Worm (Caenorhabditis elegans) whole organism, young adult: ENCODE data around the gene egl-45.

Experiments
- B0035.1 ChIP-seq: sonication (generic microtip); optimal IDR thresholded peaks from 2 replicates; lab custom pipeline; 2016; ENCODE audit warnings: missing genetic modification characterization, mild to moderate bottlenecking, missing compliant biosample characterization, missing genotype, missing genetic modification reagents
- C17E4.6 ChIP-seq: fragments of 200-800 bp; sonication (Bioruptor generic); IDR thresholded peaks from 2 replicates; pipeline ENCODE4 v1.3.6; 2022; ENCODE audit warnings: missing genetic modification reagents, missing genetic modification characterization, missing compliant biosample characterization
- T26A5.8 ChIP-seq: sonication (generic microtip); optimal IDR thresholded peaks from 2 replicates; lab custom pipeline; 2016; ENCODE audit warnings: missing genetic modification characterization, missing compliant biosample characterization
- Y95B8A.8 ChIP-seq: fragments of 200-800 bp; sonication (Bioruptor generic); IDR thresholded peaks from 2 replicates; pipeline ENCODE4 v1.3.6; 2022; ENCODE audit warnings: missing genetic modification reagents, missing genetic modification characterization, missing compliant biosample characterization
- cebp-1 ChIP-seq, 2 experiments: fragments of 200-800 bp in 1 of 2; sonication (Bioruptor generic) in 1 of 2; sonication (generic microtip) in 1 of 2; IDR thresholded peaks in 1 of 2; optimal IDR thresholded peaks in 1 of 2; 2 replicates each; pipeline versions ENCODE4 v1.3.6 to Lab custom; 2017 to 2022; ENCODE audit warnings: missing compliant biosample characterization in 2 of 2, missing genetic modification characterization in 2 of 2, mild to moderate bottlenecking in 1 of 2, missing genetic modification reagents in 1 of 2, moderate library complexity in 1 of 2
- ceh-100 ChIP-seq: fragments of 200-800 bp; sonication (Bioruptor generic); IDR thresholded peaks from 2 replicates; pipeline ENCODE4 v1.3.6; 2022; ENCODE audit warnings: missing genetic modification reagents, missing genetic modification characterization, missing compliant biosample characterization
- efl-1 ChIP-seq: fragments of 150-350 bp; optimal IDR thresholded peaks from 2 replicates; lab custom pipeline; 2014; ENCODE audit warnings: missing biosample characterization, missing genetic modification reagents, missing genetic modification characterization
- egl-44 ChIP-seq: fragments of 200-800 bp; sonication (Bioruptor generic); IDR thresholded peaks from 2 replicates; pipeline ENCODE4 v1.3.6; 2022; ENCODE audit warnings: missing genetic modification reagents, missing genetic modification characterization, missing compliant biosample characterization
- hsf-1 ChIP-seq: fragments of 200-800 bp; sonication (Bioruptor generic); IDR thresholded peaks from 2 replicates; pipeline ENCODE4 v1.3.6; 2022; ENCODE audit warnings: missing genetic modification reagents, missing genetic modification characterization, missing compliant biosample characterization
- let-607 ChIP-seq, 2 experiments: fragments of 200-800 bp in 1 of 2; sonication (Bioruptor generic) in 1 of 2; sonication (generic microtip) in 1 of 2; optimal IDR thresholded peaks; 2 replicates each; lab custom pipeline; 2016 to 2018; ENCODE audit warnings: mild to moderate bottlenecking in 2 of 2, missing compliant biosample characterization in 2 of 2, missing genetic modification characterization in 2 of 2, moderate library complexity in 2 of 2, missing genotype in 1 of 2
- lin-35 ChIP-seq, 3 experiments: fragments of 150-350 bp in 2 of 3; sonication (generic microtip) in 1 of 3; optimal IDR thresholded peaks; 2 replicates each; lab custom pipeline; 2014 to 2018; ENCODE audit warnings: missing biosample characterization in 3 of 3, missing genetic modification characterization in 3 of 3, missing genetic modification reagents in 3 of 3
- lsl-1 ChIP-seq: fragments of 200-800 bp; sonication (Bioruptor generic); optimal IDR thresholded peaks from 2 replicates; lab custom pipeline; 2018; ENCODE audit warnings: mild to moderate bottlenecking, missing genetic modification characterization, moderate library complexity, missing compliant biosample characterization
- madf-10 ChIP-seq: sonication (generic microtip); optimal IDR thresholded peaks from 2 replicates; lab custom pipeline; 2016; ENCODE audit warnings: mild to moderate bottlenecking, missing genetic modification characterization, missing compliant biosample characterization
- madf-3 ChIP-seq: fragments of 200-800 bp; sonication (Bioruptor generic); IDR thresholded peaks from 2 replicates; pipeline ENCODE4 v1.3.6; 2022; ENCODE audit warnings: missing genetic modification reagents, missing genetic modification characterization, missing compliant biosample characterization
- mes-4 ChIP-seq: sonication (generic microtip); optimal IDR thresholded peaks from 2 replicates; lab custom pipeline; 2016; ENCODE audit warnings: missing genotype, missing genetic modification characterization, missing compliant biosample characterization
- pha-4 ChIP-seq: fragments of 150-350 bp; sonication (generic microtip); optimal IDR thresholded peaks from 2 replicates; lab custom pipeline; 2014; ENCODE audit warnings: missing biosample characterization, missing genetic modification reagents, missing genetic modification characterization
- rpc-1 ChIP-seq, 2 experiments: fragments of 150-350 bp in 1 of 2; sonication (generic microtip) in 1 of 2; optimal IDR thresholded peaks; 2 replicates each; lab custom pipeline; 2014 to 2018; ENCODE audit warnings: missing biosample characterization in 1 of 2, missing genetic modification characterization in 1 of 2, missing genetic modification reagents in 1 of 2, missing genotype in 1 of 2
- sdz-38 ChIP-seq: sonication (generic microtip); optimal IDR thresholded peaks from 2 replicates; lab custom pipeline; 2016; ENCODE audit warnings: missing genotype, missing genetic modification characterization, missing compliant biosample characterization
- tbp1 ChIP-seq: fragments of 200-800 bp; sonication (Bioruptor generic); optimal IDR thresholded peaks from 2 replicates; lab custom pipeline; 2018; ENCODE audit warnings: mild to moderate bottlenecking, missing genetic modification characterization, missing compliant biosample characterization
- tbx-9 ChIP-seq: sonication (generic microtip); optimal IDR thresholded peaks from 2 replicates; lab custom pipeline; 2016; ENCODE audit warnings: borderline replicate concordance, missing genetic modification characterization, inconsistent platforms, missing compliant biosample characterization
- ztf-3 ChIP-seq: fragments of 200-800 bp; sonication (Bioruptor generic); optimal IDR thresholded peaks from 2 replicates; lab custom pipeline; 2018; ENCODE audit warnings: mild to moderate bottlenecking, missing genetic modification characterization, missing compliant biosample characterization

The egl-45 gene

DNA sequence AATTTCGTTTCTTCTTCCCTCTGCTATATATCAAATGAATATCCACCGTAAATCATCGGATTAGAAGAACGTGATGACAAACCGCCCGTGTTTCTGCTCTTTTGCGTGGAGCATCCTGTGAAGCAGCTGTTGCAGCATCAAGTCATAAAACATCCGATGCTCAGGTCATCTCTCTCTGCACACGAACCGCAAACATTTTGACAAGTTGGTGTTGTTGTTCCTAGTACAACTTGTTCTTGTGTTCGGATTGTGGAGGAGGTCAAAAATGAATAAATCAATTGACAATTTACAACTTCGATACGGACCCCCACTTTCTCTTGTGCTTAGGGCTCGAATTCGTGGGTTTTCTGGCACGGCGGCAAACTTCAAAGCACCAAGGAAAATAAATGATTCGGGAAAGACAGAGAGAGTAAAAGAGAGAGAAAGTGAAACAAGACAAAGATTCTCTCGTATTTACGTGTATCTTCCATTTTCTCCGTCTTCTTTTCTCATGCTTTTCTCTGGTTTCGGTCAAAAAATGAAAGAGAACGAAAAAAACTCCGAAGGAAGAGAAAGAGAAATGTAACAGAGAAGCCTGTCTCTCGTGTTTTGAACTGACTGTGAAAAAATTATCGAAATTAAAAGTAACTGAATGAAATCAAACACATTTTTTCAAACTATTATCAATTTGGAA lies 47.7 kb downstream of the egl-45 start:
- TF ChIP-seq Y95B8A.8 = no peak

DNA sequence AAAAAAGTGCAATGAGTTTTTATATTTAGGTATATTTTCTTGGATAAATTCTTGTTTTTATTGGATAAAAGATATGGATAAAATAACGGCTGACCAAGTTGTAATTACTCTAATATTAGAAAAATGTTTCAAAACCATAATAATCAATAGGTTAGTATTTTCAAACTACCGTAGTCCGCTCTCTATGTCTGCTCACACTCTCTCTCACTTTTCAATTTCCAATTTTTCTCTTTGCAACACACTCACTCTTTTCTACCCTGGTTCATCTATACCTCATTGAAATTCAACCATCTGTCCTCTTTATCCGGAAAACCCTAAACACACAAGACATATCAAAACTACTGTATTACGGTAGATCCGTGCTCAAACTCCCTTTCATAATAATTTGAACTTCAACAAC lies 49.1 kb downstream of the egl-45 start:
- TF ChIP-seq tbx-9 (tag; lab: Kevin White, UChicago) (no peak), efl-1 (GFP tag; lab: Kevin White, UChicago) (no peak), hsf-1 (GFP tag; lab: Robert Waterston, UW) (no peak), sdz-38 (tag; lab: Kevin White, UChicago) (no peak), B0035.1 (no peak), let-607 (tag; optimal IDR thresholded peaks at IDR 0.05; lab: Kevin White, UChicago) (no peak), pha-4 (no peak), ceh-100 (GFP tag; lab: Robert Waterston, UW) (no peak), rpc-1 (optimal IDR thresholded peaks at IDR 0.05; lab: Kevin White, UChicago) (no peak), rpc-1 (tag; optimal IDR thresholded peaks at IDR 0.05; lab: Kevin White, UChicago) (no peak), madf-10 (tag; lab: Kevin White, UChicago) (no peak), mes-4 (no peak), C17E4.6 (GFP tag; lab: Robert Waterston, UW) (no peak), T26A5.8 (tag; lab: Kevin White, UChicago) (no peak), egl-44 (GFP tag; lab: Robert Waterston, UW) (no peak), ztf-3 (no peak)

DNA sequence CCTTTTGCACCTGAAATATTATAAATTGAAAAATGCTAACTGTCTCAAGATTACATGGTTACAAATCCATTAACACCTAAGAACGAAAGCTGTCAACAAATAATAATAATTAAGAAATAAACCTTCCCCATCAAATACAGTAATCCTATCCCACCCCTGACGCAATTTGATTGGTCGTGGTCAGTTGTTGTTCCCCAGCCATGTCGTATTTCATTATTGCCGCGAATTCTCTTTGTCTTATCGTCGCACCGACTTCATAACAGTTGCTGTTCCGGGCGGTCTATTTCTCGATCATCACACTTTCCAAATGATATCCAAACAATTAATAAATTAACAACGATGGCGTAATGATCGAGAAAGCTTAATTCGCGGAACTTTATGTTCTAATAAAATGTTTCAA lies 49.9 kb downstream of the egl-45 start:
- TF ChIP-seq lin-35 (GFP tag; optimal IDR thresholded peaks at IDR 0.05; lab: Kevin White, UChicago) (no peak), madf-3 (GFP tag; lab: Robert Waterston, UW) (no peak), tbp1 (GFP tag; lab: Kevin White, UChicago) (no peak)
- TF ChIP-seq, all 124 proteins: peak for 0

DNA sequence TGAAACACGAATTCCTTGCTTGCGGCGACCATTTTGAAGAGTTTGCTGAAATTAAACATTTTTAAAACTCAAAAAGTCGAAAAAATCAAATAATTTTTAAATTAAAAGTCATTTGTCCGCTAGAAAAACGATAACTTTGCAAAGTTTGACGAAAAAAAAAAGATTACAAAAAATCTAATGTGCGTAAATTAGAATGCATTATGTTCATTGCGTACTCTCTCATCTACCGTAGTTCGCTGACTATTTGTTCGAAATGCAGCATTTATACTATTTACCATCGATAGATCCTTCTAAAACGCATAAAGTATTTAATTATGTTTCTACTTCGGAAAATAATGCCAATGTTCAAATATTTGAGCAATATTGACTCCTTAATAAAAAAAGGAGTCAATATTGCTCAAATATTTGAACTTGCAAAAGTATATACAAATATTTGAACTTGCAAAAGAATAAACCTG lies 52.4 kb downstream of the egl-45 start, which contains the start of gene bath-15:
Gene bath-15, minus strand, starts transcription at position 51 of the 458 bp plus-strand sequence.
- TF ChIP-seq lsl-1 (GFP tag; lab: Kevin White, UChicago) (peak; percentile 61), cebp-1 (GFP tag; IDR thresholded peaks at IDR 0.05; lab: Robert Waterston, UW) (no peak), cebp-1 (tag; optimal IDR thresholded peaks at IDR 0.05; lab: Kevin White, UChicago) (no peak)
- TF ChIP-seq, all 124 proteins: peak for 1
